Worm (Caenorhabditis elegans) whole organism, L4 larva: ENCODE results near the gene F20H11.4.
"Not testable (repeated sequence)": the region's sequence is repeated elsewhere in the genome, so short reads cannot be mapped to it uniquely, and the experiment has no call there.

Experiments used
- nhr-77 ChIP-seq: fragments of 150-350 bp; optimal IDR thresholded peaks from 2 replicates; lab custom pipeline; 2014; ENCODE audit warnings: missing biosample characterization, missing genetic modification characterization
- zip-11 ChIP-seq: fragments of 200-800 bp; sonication (Bioruptor generic); IDR thresholded peaks from 2 replicates; pipeline ENCODE4 v1.3.6; 2022; ENCODE audit warnings: missing genetic modification characterization, missing compliant biosample characterization

ce11 chrIII:6626291-6626690 is 17.9 kb downstream of the F20H11.4 start:
- TF ChIP-seq nhr-77; zip-11 (GFP tag; lab: Robert Waterston, UW): not testable (repeated sequence)
